Fruit fly (Drosophila melanogaster) whole organism, embryonic: ENCODE data around the gene CG46310.
A peak's percentile ranks its signal among the peaks of the same experiment; 100 is the strongest.

Experiments used
- Aef1 ChIP-seq: fragments of 200-800 bp; sonication (Bioruptor generic); IDR thresholded peaks from 3 replicates; pipeline ENCODE4 v1.3.6; 2022; ENCODE audit warnings: missing biosample characterization, missing genetic modification characterization
- Atf-2 ChIP-seq: fragments of 200-800 bp; sonication (Bioruptor generic); optimal IDR thresholded peaks from 2 replicates; lab custom pipeline; 2016; ENCODE audit warnings: missing biosample characterization, missing genetic modification characterization
- Atf6 ChIP-seq: fragments of 200-800 bp; sonication (Bioruptor generic); IDR thresholded peaks from 2 replicates; pipeline ENCODE4 v1.3.6; 2022; ENCODE audit warnings: missing biosample characterization, missing genetic modification characterization
- B-H2 ChIP-seq: fragments of 200-800 bp; sonication (Bioruptor generic); optimal IDR thresholded peaks from 2 replicates; lab custom pipeline; 2018; ENCODE audit warnings: missing biosample characterization, mild to moderate bottlenecking, missing genetic modification characterization
- BEAF-32 ChIP-seq: fragments of 200-800 bp; sonication (Bioruptor generic); optimal IDR thresholded peaks from 3 replicates; lab custom pipeline; 2017; ENCODE audit warnings: missing biosample characterization, missing genetic modification characterization, mild to moderate bottlenecking, moderate library complexity, missing genetic modification reagents
- CG10147 ChIP-seq: fragments of 200-800 bp; sonication (Bioruptor generic); optimal IDR thresholded peaks from 2 replicates; lab custom pipeline; 2019; ENCODE audit warnings: missing biosample characterization, mild to moderate bottlenecking, missing genetic modification characterization, moderate library complexity
- CG11398 ChIP-seq: fragments of 200-800 bp; sonication (Bioruptor generic); optimal IDR thresholded peaks from 2 replicates; lab custom pipeline; 2016; ENCODE audit warnings: missing biosample characterization, missing genetic modification characterization
- CG13775 ChIP-seq: fragments of 200-800 bp; sonication (Bioruptor generic); optimal IDR thresholded peaks from 3 replicates; lab custom pipeline; 2017; ENCODE audit warnings: missing biosample characterization, mild to moderate bottlenecking, missing genetic modification characterization
- CG14050 ChIP-seq: fragments of 200-800 bp; sonication (Bioruptor generic); IDR thresholded peaks from 3 replicates; pipeline ENCODE4 v1.3.6; 2022; ENCODE audit warnings: missing biosample characterization, missing genetic modification characterization
- CG15696 ChIP-seq: fragments of 200-800 bp; sonication (Bioruptor generic); optimal IDR thresholded peaks from 2 replicates; lab custom pipeline; 2019; ENCODE audit warnings: missing biosample characterization, mild to moderate bottlenecking, missing genetic modification characterization, moderate library complexity
- CG1602 ChIP-seq: fragments of 200-800 bp; sonication (Bioruptor generic); optimal IDR thresholded peaks from 3 replicates; lab custom pipeline; 2016; ENCODE audit warnings: missing biosample characterization, missing genetic modification characterization
- CG16863 ChIP-seq: fragments of 200-800 bp; sonication (Bioruptor generic); optimal IDR thresholded peaks from 3 replicates; lab custom pipeline; 2016; ENCODE audit warnings: missing biosample characterization, missing genetic modification characterization
- CG18764 ChIP-seq: fragments of 200-800 bp; sonication (Bioruptor generic); optimal IDR thresholded peaks from 3 replicates; lab custom pipeline; 2016; ENCODE audit warnings: missing biosample characterization, missing genetic modification characterization
- CG2129 ChIP-seq: fragments of 200-800 bp; sonication (Bioruptor generic); IDR thresholded peaks from 2 replicates; pipeline ENCODE4 v1.3.6; 2022; ENCODE audit warnings: missing biosample characterization, missing genetic modification characterization; ENCODE audit not compliant: partially characterized antibody
- CG2199 ChIP-seq: fragments of 200-800 bp; sonication (Bioruptor generic); IDR thresholded peaks from 3 replicates; pipeline ENCODE4 v1.3.6; 2022; ENCODE audit warnings: missing biosample characterization, missing genetic modification characterization
- CG32532 ChIP-seq: fragments of 200-800 bp; sonication (Bioruptor generic); IDR thresholded peaks from 2 replicates; pipeline ENCODE4 v1.3.6; 2022; ENCODE audit warnings: missing biosample characterization, missing genetic modification characterization
- CG4820 ChIP-seq: fragments of 200-800 bp; sonication (Bioruptor generic); optimal IDR thresholded peaks from 3 replicates; lab custom pipeline; 2016; ENCODE audit warnings: missing biosample characterization, missing genetic modification characterization
- CG4854 ChIP-seq: fragments of 200-800 bp; sonication (Bioruptor generic); optimal IDR thresholded peaks from 2 replicates; lab custom pipeline; 2016; ENCODE audit warnings: missing biosample characterization, missing genetic modification characterization, inconsistent platforms
- CG9817 ChIP-seq: fragments of 200-800 bp; sonication (Bioruptor generic); optimal IDR thresholded peaks from 2 replicates; lab custom pipeline; 2018; ENCODE audit warnings: missing biosample characterization, mild to moderate bottlenecking, missing genetic modification characterization, moderate library complexity
- Camta ChIP-seq: fragments of 200-800 bp; sonication (Bioruptor generic); optimal IDR thresholded peaks from 2 replicates; lab custom pipeline; 2016; ENCODE audit warnings: missing biosample characterization, missing genetic modification characterization
- CkIIα-i1 ChIP-seq: fragments of 200-800 bp; sonication (Bioruptor generic); IDR thresholded peaks from 2 replicates; pipeline ENCODE4 v1.3.6; 2022; ENCODE audit warnings: missing biosample characterization, missing genetic modification characterization
- Drgx ChIP-seq: fragments of 200-800 bp; sonication (Bioruptor generic); IDR thresholded peaks from 2 replicates; pipeline ENCODE4 v1.3.6; 2022; ENCODE audit warnings: missing biosample characterization, missing genetic modification characterization
- Ets97D ChIP-seq: fragments of 200-800 bp; sonication (Bioruptor generic); optimal IDR thresholded peaks from 3 replicates; lab custom pipeline; 2016; ENCODE audit warnings: missing biosample characterization, missing genetic modification characterization
- Hr3 ChIP-seq: fragments of 200-800 bp; sonication (Bioruptor generic); optimal IDR thresholded peaks from 3 replicates; lab custom pipeline; 2016; ENCODE audit warnings: missing biosample characterization, missing genetic modification characterization
- Kr ChIP-seq: fragments of 200-800 bp; sonication (Bioruptor generic); optimal IDR thresholded peaks from 2 replicates; lab custom pipeline; 2017; ENCODE audit warnings: missing biosample characterization, mild to moderate bottlenecking, missing genetic modification characterization
- Meics ChIP-seq: fragments of 200-800 bp; sonication (Bioruptor generic); optimal IDR thresholded peaks from 2 replicates; lab custom pipeline; 2017; ENCODE audit warnings: missing biosample characterization, mild to moderate bottlenecking, missing genetic modification characterization
- Oli ChIP-seq: fragments of 200-800 bp; sonication (Bioruptor generic); optimal IDR thresholded peaks from 2 replicates; lab custom pipeline; 2018; ENCODE audit warnings: missing biosample characterization, mild to moderate bottlenecking, missing genetic modification characterization, moderate library complexity
- Pdp1 ChIP-seq, 2 experiments: fragments of 200-800 bp; sonication (Bioruptor generic); optimal IDR thresholded peaks; 3 replicates each; lab custom pipeline; 2016; ENCODE audit warnings: missing biosample characterization in 2 of 2, missing genetic modification characterization in 2 of 2, mild to moderate bottlenecking in 1 of 2, moderate library complexity in 1 of 2
- Ptx1 ChIP-seq: fragments of 200-800 bp; sonication (Bioruptor generic); IDR thresholded peaks from 2 replicates; pipeline ENCODE4 v1.3.6; 2022; ENCODE audit warnings: missing biosample characterization, missing genetic modification characterization
- Trl ChIP-seq, 3 experiments: fragments of >200 bp in 2 of 3; fragments of 200-800 bp in 1 of 3; sonication (Bioruptor generic) in 1 of 3; optimal IDR thresholded peaks; 2 replicates in 1 of 3; 3 replicates in 2 of 3; lab custom pipeline; 2016 to 2017; ENCODE audit warnings: missing biosample characterization in 1 of 3, missing genetic modification characterization in 1 of 3
- bbx ChIP-seq: fragments of 200-800 bp; sonication (Bioruptor generic); IDR thresholded peaks from 2 replicates; pipeline ENCODE4 v1.3.6; 2022; ENCODE audit warnings: missing biosample characterization, missing genetic modification characterization; ENCODE audit not compliant: partially characterized antibody
- bcd ChIP-seq: fragments of 200-800 bp; sonication (Bioruptor generic); optimal IDR thresholded peaks from 2 replicates; lab custom pipeline; 2017; ENCODE audit warnings: missing biosample characterization, mild to moderate bottlenecking, missing genetic modification characterization
- cato ChIP-seq: fragments of 200-800 bp; sonication (Bioruptor generic); optimal IDR thresholded peaks from 2 replicates; lab custom pipeline; 2016; ENCODE audit warnings: missing biosample characterization, missing genetic modification characterization, borderline replicate concordance
- chm ChIP-seq: fragments of 200-800 bp; sonication (Bioruptor generic); IDR thresholded peaks from 2 replicates; pipeline ENCODE4 v1.3.6; 2022; ENCODE audit warnings: missing biosample characterization, missing genetic modification characterization
- da ChIP-seq: fragments of 200-800 bp; sonication (Bioruptor generic); optimal IDR thresholded peaks from 2 replicates; lab custom pipeline; 2016; ENCODE audit warnings: missing biosample characterization, missing genetic modification characterization
- dimm ChIP-seq: fragments of 200-800 bp; sonication (Bioruptor generic); IDR thresholded peaks from 2 replicates; pipeline ENCODE4 v1.3.6; 2022; ENCODE audit warnings: missing biosample characterization, missing genetic modification characterization
- dm ChIP-seq: fragments of 200-800 bp; sonication (Bioruptor generic); optimal IDR thresholded peaks from 3 replicates; lab custom pipeline; 2016; ENCODE audit warnings: missing biosample characterization, missing genetic modification characterization
- esg ChIP-seq: fragments of 200-800 bp; sonication (Bioruptor generic); conservative IDR thresholded peaks from 2 replicates; pipeline ENCODE4 v1.3.6; 2022; ENCODE audit warnings: missing biosample characterization, missing genetic modification characterization
- eve ChIP-seq, 2 experiments: fragments of >200 bp; optimal IDR thresholded peaks; 2 replicates each; lab custom pipeline; 2017; ENCODE audit warnings: missing biosample characterization in 2 of 2, missing genetic modification characterization in 2 of 2
- grau ChIP-seq: fragments of 200-800 bp; optimal IDR thresholded peaks from 3 replicates; lab custom pipeline; 2019; ENCODE audit warnings: missing biosample characterization, mild to moderate bottlenecking, missing genetic modification characterization, moderate library complexity
- klu ChIP-seq: fragments of 200-800 bp; sonication (Bioruptor generic); IDR thresholded peaks from 2 replicates; pipeline ENCODE4 v1.3.6; 2022; ENCODE audit warnings: missing biosample characterization, missing genetic modification characterization
- lbe ChIP-seq: fragments of 200-800 bp; sonication (Bioruptor generic); optimal IDR thresholded peaks from 2 replicates; lab custom pipeline; 2016; ENCODE audit warnings: missing biosample characterization, mild to moderate bottlenecking, missing genetic modification characterization
- mld ChIP-seq: fragments of 200-800 bp; sonication (Bioruptor generic); IDR thresholded peaks from 3 replicates; pipeline ENCODE4 v1.3.6; 2022; ENCODE audit warnings: missing biosample characterization, missing genetic modification characterization; ENCODE audit not compliant: partially characterized antibody
- nerfin-2 ChIP-seq: fragments of 200-800 bp; sonication (Bioruptor generic); IDR thresholded peaks from 2 replicates; pipeline ENCODE4 v1.3.6; 2022; ENCODE audit warnings: missing biosample characterization, missing genetic modification characterization; ENCODE audit not compliant: partially characterized antibody
- pnt ChIP-seq: fragments of 200-800 bp; sonication (Bioruptor generic); optimal IDR thresholded peaks from 3 replicates; lab custom pipeline; 2016; ENCODE audit warnings: missing biosample characterization, missing genetic modification characterization
- sisA ChIP-seq: fragments of 200-800 bp; sonication (Bioruptor generic); IDR thresholded peaks from 2 replicates; pipeline ENCODE4 v1.3.6; 2022; ENCODE audit warnings: missing biosample characterization, missing genetic modification characterization
- sob ChIP-seq: fragments of 200-800 bp; sonication (Bioruptor generic); IDR thresholded peaks from 2 replicates; pipeline ENCODE4 v1.3.6; 2022; ENCODE audit warnings: missing biosample characterization, missing genetic modification characterization
- tup ChIP-seq: fragments of 200-800 bp; sonication (Bioruptor generic); optimal IDR thresholded peaks from 2 replicates; lab custom pipeline; 2016; ENCODE audit warnings: missing biosample characterization, mild to moderate bottlenecking, missing genetic modification characterization, moderate library complexity
- unc-4 ChIP-seq: fragments of 200-800 bp; sonication (Bioruptor generic); IDR thresholded peaks from 2 replicates; pipeline ENCODE4 v1.3.6; 2022; ENCODE audit warnings: missing biosample characterization, missing genetic modification characterization; ENCODE audit not compliant: partially characterized antibody
- usp ChIP-seq: fragments of >200 bp; optimal IDR thresholded peaks from 2 replicates; lab custom pipeline; 2017; ENCODE audit warnings: missing biosample characterization, missing genetic modification characterization

CG46310 gene

dm6 chr3R:23157664-23158151, 16.0 kb upstream of the CG46310 start, which contains the start of gene unk (continued):
- TF ChIP-seq CG2129 (peak; percentile 94), CG16863 (GFP tag; lab: Kevin White, UChicago) (no peak), Pdp1 (GFP tag; optimal IDR thresholded peaks at IDR 0.05; lab: Kevin White, UChicago) (peak; percentile 11 to 44), mld (GFP tag; lab: Robert Waterston, UW) (peak; percentile 95), nerfin-2 (GFP tag; lab: Robert Waterston, UW) (peak; percentile 93), Ptx1 (GFP tag; lab: Robert Waterston, UW) (no peak), eve (GFP tag; optimal IDR thresholded peaks at IDR 0.05; lab: Kevin White, UChicago) (no peak), usp (GFP tag; lab: Kevin White, UChicago) (no peak), CG32532 (GFP tag; lab: Robert Waterston, UW) (peak; percentile 50; the same call in 1 of the 2 replicates), CG14050 (GFP tag; lab: Robert Waterston, UW) (no peak), dm (GFP tag; lab: Kevin White, UChicago) (peak; percentile 57), Oli (tag; lab: Kevin White, UChicago) (no peak), B-H2 (GFP tag; lab: Kevin White, UChicago) (peak; percentile 29), dimm (GFP tag; lab: Robert Waterston, UW) (no peak), Kr (GFP tag; lab: Kevin White, UChicago) (no peak), Camta (peak; percentile 17), bbx (GFP tag; lab: Robert Waterston, UW) (peak; percentile 98), CG9817 (tag; lab: Kevin White, UChicago) (no peak), CG10147 (GFP tag; lab: Kevin White, UChicago) (no peak), klu (no peak), CG1602 (no peak), Hr3 (no peak), CG18764 (GFP tag; lab: Kevin White, UChicago) (no peak), Ets97D (GFP tag; lab: Kevin White, UChicago) (peak; percentile 64), chm (no peak), Trl (optimal IDR thresholded peaks at IDR 0.05; lab: Kevin White, UChicago) (no peak), Trl (GFP tag; optimal IDR thresholded peaks at IDR 0.05; lab: Kevin White, UChicago) (no peak)

dm6 chr3R:23159289-23159956, 14.2 kb upstream of the CG46310 start, which contains the start of gene VhaAC39-2:
Gene VhaAC39-2, minus strand, starts transcription at chr3R:23159316.
- TF ChIP-seq CG11398 (no peak), CG4820 (GFP tag; lab: Kevin White, UChicago) (no peak), CkIIα-i1 (GFP tag; lab: Robert Waterston, UW) (no peak), BEAF-32 (GFP tag; lab: Kevin White, UChicago) (peak; percentile 22), esg (no peak), Aef1 (no peak), da (GFP tag; lab: Kevin White, UChicago) (no peak), tup (GFP tag; lab: Kevin White, UChicago) (no peak), Meics (GFP tag; lab: Kevin White, UChicago) (peak; percentile 23), pnt (no peak), lbe (GFP tag; lab: Kevin White, UChicago) (no peak), sisA (peak; percentile 54), CG15696 (tag; lab: Kevin White, UChicago) (peak; percentile 52), grau (peak; percentile 4), Atf6 (GFP tag; lab: Robert Waterston, UW) (no peak), unc-4 (GFP tag; lab: Robert Waterston, UW) (no peak), CG4854 (GFP tag; lab: Kevin White, UChicago) (no peak), Drgx (no peak), CG13775 (no peak), sob (no peak), Atf-2 (GFP tag; lab: Kevin White, UChicago) (no peak), CG2199 (GFP tag; lab: Robert Waterston, UW) (peak; percentile 71; the same call in 2 of the 3 replicates), bcd (GFP tag; lab: Kevin White, UChicago) (no peak), cato (GFP tag; lab: Kevin White, UChicago) (no peak)
